Worm (Caenorhabditis elegans): ENCODE data around the gene nhr-6.

DNA sequence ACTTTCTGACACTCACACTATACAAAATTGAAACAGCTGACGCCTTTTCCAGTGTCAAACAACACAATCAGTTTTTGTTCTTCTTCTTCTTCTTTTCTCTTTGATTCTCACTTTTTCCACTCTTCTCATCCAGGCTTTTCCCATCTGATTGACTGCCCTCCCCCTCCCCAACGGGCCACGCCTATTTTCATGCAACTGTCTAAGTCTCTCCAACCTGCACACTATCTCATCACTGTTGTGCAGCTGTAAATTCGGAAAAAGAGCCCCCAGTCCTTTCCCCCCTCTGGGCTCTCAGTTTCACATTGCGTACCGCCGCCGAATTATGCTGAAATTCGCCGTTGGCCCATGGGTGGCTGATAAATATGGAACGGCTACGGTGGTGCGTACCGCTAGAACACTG, 27.9 kb downstream of the nhr-6 start:
- TF ChIP-seq daf-12 (tag; optimal IDR thresholded peaks at IDR 0.05) (no peak), ama-1 (optimal IDR thresholded peaks at IDR 0.05) (no peak), nhr-237 (tag; optimal IDR thresholded peaks at IDR 0.05) (no peak)
